Worm (Caenorhabditis elegans) whole organism, midembryonic: ENCODE data around the gene hmit-1.2.

Source experiments
- cog-1 ChIP-seq: sonication (generic microtip); optimal IDR thresholded peaks from 2 replicates; lab custom pipeline; 2016; ENCODE audit warnings: missing genetic modification characterization, missing compliant biosample characterization
- med-1 ChIP-seq: sonication (generic microtip); optimal IDR thresholded peaks from 2 replicates; lab custom pipeline; 2017; ENCODE audit warnings: missing genetic modification characterization, mild to moderate bottlenecking, missing compliant biosample characterization, antibody characterized with exemption, missing genetic modification reagents; ENCODE audit not compliant: insufficient read depth

- TF ChIP-seq cog-1 (tag; lab: Kevin White, UChicago): no peak
- TF ChIP-seq med-1 (GFP tag; lab: Kevin White, UChicago): no peak
Observed at ce11 chrV:18573199-18573598, 48.6 kb downstream of the hmit-1.2 start.
